Fruit fly (Drosophila melanogaster): ENCODE results near the gene CG31777.

Gene CG31777

dm6 chr2L:3712949-3713416 lies 6.1 kb upstream of the CG31777 start, which contains the start of the genes CG31955 and CG2818:
Gene CG31955 (minus strand): TSS chr2L:3713105.
Gene CG2818 (plus strand): TSS chr2L:3713360.
- TF ChIP-seq Myc (optimal IDR thresholded peaks at IDR 0.05) (no peak), insv (optimal IDR thresholded peaks at IDR 0.05) (no peak), ttk (optimal IDR thresholded peaks at IDR 0.05) (no peak), psq (optimal IDR thresholded peaks at IDR 0.05) (no peak), Sin3A (optimal IDR thresholded peaks at IDR 0.05) (no peak), h (optimal IDR thresholded peaks at IDR 0.05) (no peak)

- TF ChIP-seq h (optimal IDR thresholded peaks at IDR 0.05) (no peak), Myc (optimal IDR thresholded peaks at IDR 0.05) (no peak), insv (optimal IDR thresholded peaks at IDR 0.05) (no peak), ttk (optimal IDR thresholded peaks at IDR 0.05) (no peak), Sin3A (optimal IDR thresholded peaks at IDR 0.05) (no peak), psq (optimal IDR thresholded peaks at IDR 0.05) (no peak)
Measured at dm6 chr2L:3711665-3712064, 4.8 kb upstream of the CG31777 start, which contains the start of gene cutlet. Gene cutlet (minus strand): TSS chr2L:3711748.

- TF ChIP-seq ttk (optimal IDR thresholded peaks at IDR 0.05): no peak
- TF ChIP-seq Sin3A (optimal IDR thresholded peaks at IDR 0.05): no peak
- no peak for TF ChIP-seq Myc (optimal IDR thresholded peaks at IDR 0.05)
- no peak for TF ChIP-seq h (optimal IDR thresholded peaks at IDR 0.05)
- no peak for TF ChIP-seq psq (optimal IDR thresholded peaks at IDR 0.05)
- TF ChIP-seq insv (optimal IDR thresholded peaks at IDR 0.05): no peak
Measured at dm6 chr2L:3705438-3705921, 1.4 kb downstream of the CG31777 start, which contains the start of gene CG31778. Gene CG31778 (minus strand): TSS chr2L:3705488.

dm6 chr2L:3703260-3703659 lies 3.6 kb downstream of the CG31777 start, which contains the start of gene CG2816:
Gene CG2816 (plus strand): TSS chr2L:3703659.
- no peak for TF ChIP-seq Myc (optimal IDR thresholded peaks at IDR 0.05)
- no peak for TF ChIP-seq insv (optimal IDR thresholded peaks at IDR 0.05)

dm6 chr2L:3701526-3701925 lies 5.3 kb downstream of the CG31777 start, which contains the start of gene CG43145:
Gene CG43145 (plus strand): TSS chr2L:3701826.
- no peak for TF ChIP-seq Sin3A (optimal IDR thresholded peaks at IDR 0.05)
- no peak for TF ChIP-seq Myc (optimal IDR thresholded peaks at IDR 0.05)
- TF ChIP-seq ttk (optimal IDR thresholded peaks at IDR 0.05): no peak
- no peak for TF ChIP-seq insv (optimal IDR thresholded peaks at IDR 0.05)
- no peak for TF ChIP-seq psq (optimal IDR thresholded peaks at IDR 0.05)
- TF ChIP-seq h (optimal IDR thresholded peaks at IDR 0.05): no peak

dm6 chr2L:3700990-3701389 lies 5.9 kb downstream of the CG31777 start, which contains the start of gene CG42467:
Gene CG42467 (plus strand): TSS chr2L:3701290.
- no peak for TF ChIP-seq Sin3A (optimal IDR thresholded peaks at IDR 0.05)
- TF ChIP-seq Myc (optimal IDR thresholded peaks at IDR 0.05): no peak

dm6 chr2L:3700374-3700773 lies 6.5 kb downstream of the CG31777 start, which contains the start of gene Sfp24C1:
Gene Sfp24C1 (plus strand): TSS chr2L:3700674.
- TF ChIP-seq psq (optimal IDR thresholded peaks at IDR 0.05) (no peak), Myc (optimal IDR thresholded peaks at IDR 0.05) (no peak), Sin3A (optimal IDR thresholded peaks at IDR 0.05) (no peak), h (optimal IDR thresholded peaks at IDR 0.05) (no peak), ttk (optimal IDR thresholded peaks at IDR 0.05) (no peak)

dm6 chr2L:3699895-3700294 lies 7.0 kb downstream of the CG31777 start, which contains the start of gene CG42465:
Gene CG42465 (plus strand): TSS chr2L:3700195.
- no peak for TF ChIP-seq insv (optimal IDR thresholded peaks at IDR 0.05)
- no peak for TF ChIP-seq Myc (optimal IDR thresholded peaks at IDR 0.05)
- no peak for TF ChIP-seq h (optimal IDR thresholded peaks at IDR 0.05)
- TF ChIP-seq Sin3A (optimal IDR thresholded peaks at IDR 0.05): no peak
- no peak for TF ChIP-seq psq (optimal IDR thresholded peaks at IDR 0.05)
- TF ChIP-seq ttk (optimal IDR thresholded peaks at IDR 0.05): no peak

dm6 chr2L:3698992-3699514 lies 7.8 kb downstream of the CG31777 start, which contains the start of the genes CG10031 and CG42464:
Gene CG10031 (minus strand): TSS chr2L:3699092.
Gene CG42464 (plus strand): TSS chr2L:3699464.
- TF ChIP-seq ttk (optimal IDR thresholded peaks at IDR 0.05) (no peak), h (optimal IDR thresholded peaks at IDR 0.05) (no peak), psq (optimal IDR thresholded peaks at IDR 0.05) (no peak), insv (optimal IDR thresholded peaks at IDR 0.05) (no peak), Sin3A (optimal IDR thresholded peaks at IDR 0.05) (no peak), Myc (optimal IDR thresholded peaks at IDR 0.05) (no peak)

- no peak for TF ChIP-seq Myc (optimal IDR thresholded peaks at IDR 0.05)
- no peak for TF ChIP-seq ttk (optimal IDR thresholded peaks at IDR 0.05)
- no peak for TF ChIP-seq psq (optimal IDR thresholded peaks at IDR 0.05)
- no peak for TF ChIP-seq insv (optimal IDR thresholded peaks at IDR 0.05)
- TF ChIP-seq Sin3A (optimal IDR thresholded peaks at IDR 0.05): no peak
- TF ChIP-seq h (optimal IDR thresholded peaks at IDR 0.05): no peak
Measured at dm6 chr2L:3697772-3698171, 9.1 kb downstream of the CG31777 start, which contains the start of gene CG3604. Gene CG3604 (minus strand): TSS chr2L:3697872.

dm6 chr2L:3696438-3696837 lies 10.4 kb downstream of the CG31777 start, which contains the start of gene IM33:
Gene IM33 (minus strand): TSS chr2L:3696658.
- TF ChIP-seq insv (optimal IDR thresholded peaks at IDR 0.05) (no peak), psq (optimal IDR thresholded peaks at IDR 0.05) (no peak), h (optimal IDR thresholded peaks at IDR 0.05) (no peak), Sin3A (optimal IDR thresholded peaks at IDR 0.05) (no peak), ttk (optimal IDR thresholded peaks at IDR 0.05) (no peak), Myc (optimal IDR thresholded peaks at IDR 0.05) (no peak)

dm6 chr2L:3695361-3695818 lies 11.5 kb downstream of the CG31777 start, which contains the start of gene CG16713:
Gene CG16713 (minus strand): TSS chr2L:3695411.
- TF ChIP-seq Sin3A (optimal IDR thresholded peaks at IDR 0.05) (no peak), Myc (optimal IDR thresholded peaks at IDR 0.05) (no peak), insv (optimal IDR thresholded peaks at IDR 0.05) (no peak), ttk (optimal IDR thresholded peaks at IDR 0.05) (no peak), h (optimal IDR thresholded peaks at IDR 0.05) (no peak), psq (optimal IDR thresholded peaks at IDR 0.05) (no peak)
